Fruit fly (Drosophila melanogaster): ENCODE results near the gene CG9168.

CG9168 gene

DNA sequence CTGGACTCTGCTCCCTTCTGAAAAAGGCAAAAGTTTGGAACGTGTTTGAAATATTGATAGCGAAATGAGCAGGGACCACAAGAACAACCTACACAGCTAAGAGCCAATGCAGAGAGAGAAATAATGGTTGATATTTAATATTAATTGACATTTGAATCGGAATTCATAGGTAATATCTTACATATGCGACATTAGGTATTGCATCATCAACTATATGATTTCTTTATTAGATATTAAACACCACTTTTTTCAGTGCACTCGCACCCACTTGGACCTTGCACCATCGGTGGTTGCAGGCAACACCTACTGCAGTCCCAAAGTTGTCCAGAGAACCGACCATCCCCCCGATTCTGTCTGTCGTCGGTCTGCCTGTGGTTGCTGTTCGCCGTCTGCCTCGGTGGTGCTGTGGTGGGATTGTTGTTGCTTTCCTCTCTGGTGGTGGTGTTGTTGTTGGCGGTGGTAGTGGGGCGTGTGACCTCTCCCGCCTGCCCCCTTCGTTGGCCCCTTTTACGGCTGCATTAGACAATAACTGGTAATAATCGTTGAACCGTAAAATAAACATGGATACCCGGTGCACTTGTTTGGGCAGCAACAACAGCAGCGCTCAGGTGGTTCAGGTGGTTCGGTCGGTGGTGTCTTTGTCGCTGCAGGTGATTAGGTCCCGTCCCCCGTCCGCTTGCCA lies 31.9 kb upstream of the CG9168 start (continued):
- TF ChIP-seq CG18262 (tag; optimal IDR thresholded peaks at IDR 0.05) (peak; percentile 78), stc (GFP tag; IDR thresholded peaks at IDR 0.05) (peak; percentile 65; the same call in 1 of the 2 replicates), Bdp1 (GFP tag; optimal IDR thresholded peaks at IDR 0.05) (no peak), Nf-YA (GFP tag; IDR thresholded peaks at IDR 0.05) (0 out of 2 replicates have a peak, but pooled peaks have one; percentile 5), Hr51 (GFP tag; optimal IDR thresholded peaks at IDR 0.05) (peak in 1 of 2 experiments; percentile 56), Doc2 (GFP tag; IDR thresholded peaks at IDR 0.05) (0 out of 2 replicates have a peak, but pooled peaks have one; percentile 8), CG11560 (tag; IDR thresholded peaks at IDR 0.05) (0 out of 3 replicates have a peak, but pooled peaks have one; percentile 39), Xrp1 (GFP tag; IDR thresholded peaks at IDR 0.05) (peak; percentile 84), trem (tag; optimal IDR thresholded peaks at IDR 0.05) (peak; percentile 51), prd (optimal IDR thresholded peaks at IDR 0.05) (no peak), prd (GFP tag; IDR thresholded peaks at IDR 0.05) (peak; percentile 72), emc (GFP tag; optimal IDR thresholded peaks at IDR 0.05) (no peak), sens-2 (GFP tag; IDR thresholded peaks at IDR 0.05) (peak; percentile 49; the same call in 1 of the 2 replicates), CG10979 (tag; optimal IDR thresholded peaks at IDR 0.05) (peak; percentile 78), tap (tag; optimal IDR thresholded peaks at IDR 0.05) (peak; percentile 69), Awh (GFP tag; IDR thresholded peaks at IDR 0.05) (peak; percentile 77), CG31441 (GFP tag; IDR thresholded peaks at IDR 0.05) (peak; percentile 54), CG6813 (GFP tag; optimal IDR thresholded peaks at IDR 0.05) (peak; percentile 14), CG2120 (GFP tag; optimal IDR thresholded peaks at IDR 0.05) (peak; percentile 18), B-H1 (GFP tag; IDR thresholded peaks at IDR 0.05) (peak; percentile 72), CG10565 (GFP tag; optimal IDR thresholded peaks at IDR 0.05) (no peak), CG6272 (GFP tag; IDR thresholded peaks at IDR 0.05) (peak; percentile 39; the same call in 1 of the 2 replicates), CG4424 (GFP tag; optimal IDR thresholded peaks at IDR 0.05) (peak; percentile 46), CG6175 (GFP tag; IDR thresholded peaks at IDR 0.05) (peak; percentile 16; the same call in 1 of the 3 replicates), tgo (GFP tag; IDR thresholded peaks at IDR 0.05) (peak; percentile 65; the same call in 2 of the 3 replicates), vvl (GFP tag; IDR thresholded peaks at IDR 0.05) (peak; percentile 88), bab2 (GFP tag; optimal IDR thresholded peaks at IDR 0.05) (peak; percentile 67), E2f1 (GFP tag; IDR thresholded peaks at IDR 0.05) (peak; percentile 50; the same call in 1 of the 2 replicates), ssp (GFP tag; IDR thresholded peaks at IDR 0.05) (peak; percentile 47), CG12744 (GFP tag; optimal IDR thresholded peaks at IDR 0.05) (no peak), ato (GFP tag; IDR thresholded peaks at IDR 0.05; ENCODE audit: partially characterized antibody) (no peak), Neu2 (GFP tag; optimal IDR thresholded peaks at IDR 0.05; ENCODE audit: borderline replicate concordance) (no peak), Med (GFP tag) (peak; percentile 89), CG2875 (GFP tag; optimal IDR thresholded peaks at IDR 0.05) (peak; percentile 77), Sox102F (GFP tag; optimal IDR thresholded peaks at IDR 0.05) (peak; percentile 65), CG10366 (GFP tag; IDR thresholded peaks at IDR 0.05) (peak; percentile 59), yki (optimal IDR thresholded peaks at IDR 0.05) (no peak), CG15601 (tag; optimal IDR thresholded peaks at IDR 0.05) (peak; percentile 39), CG14710 (tag; optimal IDR thresholded peaks at IDR 0.05) (peak; percentile 64), CG11093 (GFP tag; IDR thresholded peaks at IDR 0.05) (peak; percentile 43; the same call in 1 of the 3 replicates), CG15479 (GFP tag; optimal IDR thresholded peaks at IDR 0.05) (no peak), Spps (tag; optimal IDR thresholded peaks at IDR 0.05) (peak; percentile 60), CG12219 (GFP tag; optimal IDR thresholded peaks at IDR 0.05) (peak; percentile 56), Abd-B (GFP tag; optimal IDR thresholded peaks at IDR 0.05) (peak; percentile 27), CG14860 (GFP tag; IDR thresholded peaks at IDR 0.05; ENCODE audit: partially characterized antibody) (0 out of 3 replicates have a peak, but pooled peaks have one; percentile 10), D (optimal IDR thresholded peaks at IDR 0.05) (peak; percentile 14), D (GFP tag; optimal IDR thresholded peaks at IDR 0.05) (peak; percentile 68), dati (GFP tag; IDR thresholded peaks at IDR 0.05) (no peak), peb (GFP tag; IDR thresholded peaks at IDR 0.05) (peak; percentile 57; the same call in 1 of the 2 replicates), ranshi (GFP tag; IDR thresholded peaks at IDR 0.05) (0 out of 2 replicates have a peak, but pooled peaks have one; percentile 27)

Data from whole organism, embryonic.